Worm (Caenorhabditis elegans): ENCODE measurements around the gene F48G7.10.

F48G7.10 gene

ce11 chrV:596923-597322, 37.8 kb downstream of the F48G7.10 start:
- TF ChIP-seq D2030.7 (GFP tag; IDR thresholded peaks at IDR 0.05) (no peak), unc-130 (GFP tag; optimal IDR thresholded peaks at IDR 0.05) (no peak), unc-62 (GFP tag; optimal IDR thresholded peaks at IDR 0.05) (no peak), F39B2.1 (GFP tag; IDR thresholded peaks at IDR 0.05) (no peak), lag-1 (GFP tag; IDR thresholded peaks at IDR 0.05) (no peak), ceh-40 (GFP tag; IDR thresholded peaks at IDR 0.05) (no peak), ztf-26 (tag; optimal IDR thresholded peaks at IDR 0.05) (no peak), repo-1 (tag; optimal IDR thresholded peaks at IDR 0.05) (no peak), T26A5.8 (tag; optimal IDR thresholded peaks at IDR 0.05) (no peak), rcor-1 (GFP tag; IDR thresholded peaks at IDR 0.05) (no peak), C17E4.6 (GFP tag; IDR thresholded peaks at IDR 0.05) (no peak), efl-1 (GFP tag; optimal IDR thresholded peaks at IDR 0.05) (no peak)

DNA sequence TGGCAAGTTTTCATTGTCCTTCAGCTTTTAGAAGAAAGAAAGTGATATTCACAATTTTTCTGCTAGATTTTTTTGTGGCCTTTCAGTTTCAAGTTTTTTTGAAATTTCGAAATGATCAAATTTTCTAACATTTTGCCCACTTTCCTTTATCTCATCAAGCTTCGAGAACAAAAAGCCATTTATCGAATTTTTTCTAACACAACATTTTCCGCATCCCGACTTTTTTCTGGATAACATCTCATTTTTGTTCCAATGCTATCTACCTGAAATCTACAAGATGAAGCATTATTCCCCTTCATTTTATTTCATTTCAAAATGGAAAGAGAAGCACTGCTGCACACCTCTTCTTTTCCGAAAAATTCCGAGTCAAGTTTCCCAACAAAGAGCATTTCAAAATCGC, 41.8 kb downstream of the F48G7.10 start, which contains the start of gene ZK488.5:
ZK488.5 (plus strand) TSS at position 301 of the 400 bp plus-strand sequence.
- no peak for TF ChIP-seq ets-4 (GFP tag; optimal IDR thresholded peaks at IDR 0.05)
- TF ChIP-seq zim-3 (tag; optimal IDR thresholded peaks at IDR 0.05) = no peak
- TF ChIP-seq zfh-2 (GFP tag; conservative IDR thresholded peaks at IDR 0.05) = no peak
- TF ChIP-seq snpc-3.4 (tag; optimal IDR thresholded peaks at IDR 0.05) = no peak
- no peak for TF ChIP-seq nhr-80 (tag; optimal IDR thresholded peaks at IDR 0.05)
- no peak for TF ChIP-seq ztf-28 (GFP tag; IDR thresholded peaks at IDR 0.05)
- no peak for TF ChIP-seq snpc-1.1 (tag; optimal IDR thresholded peaks at IDR 0.05; ENCODE audit: insufficient read depth)
- TF ChIP-seq let-607 (tag; optimal IDR thresholded peaks at IDR 0.05) = no peak
- no peak for TF ChIP-seq attf-3 (GFP tag; conservative IDR thresholded peaks at IDR 0.05)
- no peak for TF ChIP-seq cebp-2 (GFP tag; IDR thresholded peaks at IDR 0.05)
- TF ChIP-seq hmg-20 (GFP tag; IDR thresholded peaks at IDR 0.05) = no peak
- TF ChIP-seq ama-1 (optimal IDR thresholded peaks at IDR 0.05) = no peak
- no peak for TF ChIP-seq ama-1 (GFP tag; optimal IDR thresholded peaks at IDR 0.05)

ce11 chrV:590182-590581, 44.6 kb downstream of the F48G7.10 start, which contains the start of gene ZK488.6:
Gene ZK488.6 (plus strand): TSS chrV:590482.
- TF ChIP-seq lsy-27 (tag; optimal IDR thresholded peaks at IDR 0.05; ENCODE audit: borderline replicate concordance, insufficient read depth) (no peak), let-526 (GFP tag; IDR thresholded peaks at IDR 0.05) (no peak), F22D6.2 (tag; optimal IDR thresholded peaks at IDR 0.05) (no peak), ceh-40 (GFP tag; IDR thresholded peaks at IDR 0.05) (no peak), athp-1 (tag; optimal IDR thresholded peaks at IDR 0.05) (no peak), tlf-1 (GFP tag; optimal IDR thresholded peaks at IDR 0.05) (no peak), rcor-1 (GFP tag; IDR thresholded peaks at IDR 0.05) (no peak), egl-18 (GFP tag; IDR thresholded peaks at IDR 0.05) (no peak), akir-1 (GFP tag; optimal IDR thresholded peaks at IDR 0.05) (no peak), pha-4 (tag; optimal IDR thresholded peaks at IDR 0.05) (no peak), cebp-2 (GFP tag; IDR thresholded peaks at IDR 0.05) (no peak), F57C9.4 (tag; optimal IDR thresholded peaks at IDR 0.05) (no peak), fkh-3 (tag; optimal IDR thresholded peaks at IDR 0.05) (no peak), nfyb-1 (GFP tag; IDR thresholded peaks at IDR 0.05) (no peak), D2030.7 (GFP tag; IDR thresholded peaks at IDR 0.05) (no peak), attf-5 (GFP tag; optimal IDR thresholded peaks at IDR 0.05) (no peak), ceh-91 (GFP tag; IDR thresholded peaks at IDR 0.05) (no peak), cebp-1 (GFP tag; IDR thresholded peaks at IDR 0.05) (no peak), cebp-1 (tag; optimal IDR thresholded peaks at IDR 0.05) (no peak)

Measured in whole organism, young adult.